Fruit fly (Drosophila melanogaster) Kc167 (cell line): ENCODE results near the gene CG17778.

Source experiments
- Sin3A ChIP-seq: fragments of >200 bp; optimal IDR thresholded peaks from 2 replicates; lab custom pipeline; 2018; ENCODE audit warnings: missing external identifiers
- h ChIP-seq: fragments of >200 bp; optimal IDR thresholded peaks from 3 replicates; lab custom pipeline; 2018; ENCODE audit warnings: missing external identifiers
- psq ChIP-seq: fragments of >200 bp; optimal IDR thresholded peaks from 2 replicates; lab custom pipeline; 2017; ENCODE audit warnings: missing external identifiers
- ttk ChIP-seq: sonication (Bioruptor generic); optimal IDR thresholded peaks from 2 replicates; lab custom pipeline; 2017; ENCODE audit warnings: missing external identifiers

dm6 chrX:478766-479165, 15.6 kb upstream of the CG17778 start, which contains the start of gene CG32817:
- TF ChIP-seq psq, result no peak
- TF ChIP-seq h (lab: Kevin White, UChicago), result no peak
- TF ChIP-seq ttk (lab: Kevin White, UChicago), result no peak
- TF ChIP-seq Sin3A (lab: Kevin White, UChicago), result no peak
